Worm (Caenorhabditis elegans): ENCODE data around the gene Y38F1A.8.

DNA sequence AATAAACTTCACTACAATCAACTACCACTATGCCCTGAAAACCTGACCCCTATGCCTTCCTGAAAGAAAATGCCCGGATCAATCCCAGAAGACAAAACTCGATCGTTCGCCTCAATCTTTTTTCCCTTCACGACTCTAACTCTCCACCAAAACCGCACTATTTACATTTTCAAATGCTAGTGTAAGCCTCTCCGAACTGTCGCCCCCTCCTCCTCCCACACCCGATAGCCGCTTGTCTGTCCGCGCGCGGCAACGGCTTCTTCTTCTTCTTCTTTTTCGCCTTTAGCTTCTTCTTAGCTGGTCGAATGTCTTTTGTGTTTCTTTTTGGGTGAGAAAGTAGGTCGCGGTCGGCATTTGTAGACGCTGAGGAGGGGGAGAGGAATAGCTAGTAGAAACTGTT, 40.4 kb downstream of the Y38F1A.8 start:
- TF ChIP-seq nhr-21 (tag; optimal IDR thresholded peaks at IDR 0.05) (no peak), mab-5 (tag; optimal IDR thresholded peaks at IDR 0.05) (no peak), ztf-11 (tag; optimal IDR thresholded peaks at IDR 0.05) (no peak), ceh-82 (tag; optimal IDR thresholded peaks at IDR 0.05) (no peak), egl-27 (tag; optimal IDR thresholded peaks at IDR 0.05) (no peak), zag-1 (tag; optimal IDR thresholded peaks at IDR 0.05) (no peak), nhr-237 (tag; optimal IDR thresholded peaks at IDR 0.05) (no peak), elt-1 (tag; optimal IDR thresholded peaks at IDR 0.05) (no peak), nhr-25 (tag; optimal IDR thresholded peaks at IDR 0.05) (no peak), unc-39 (tag; optimal IDR thresholded peaks at IDR 0.05) (no peak), gmeb-1 (tag; optimal IDR thresholded peaks at IDR 0.05) (no peak)

Measured in whole organism, L2 larva.